Fruit fly (Drosophila melanogaster): ENCODE measurements around the gene CG44836.

CG44836 gene

dm6 chr3L:16407815-16408608, 7.9 kb upstream of the CG44836 start:
- no peak for TF ChIP-seq CG33017 (tag; optimal IDR thresholded peaks at IDR 0.05)
- TF ChIP-seq CG5204 (GFP tag; optimal IDR thresholded peaks at IDR 0.05) = no peak
- TF ChIP-seq CG11617 (GFP tag; optimal IDR thresholded peaks at IDR 0.05) = no peak
- TF ChIP-seq cic (GFP tag; optimal IDR thresholded peaks at IDR 0.05) = no peak
- TF ChIP-seq CG14711 (tag; optimal IDR thresholded peaks at IDR 0.05) = no peak
- TF ChIP-seq CG12768 (GFP tag; optimal IDR thresholded peaks at IDR 0.05) = no peak
- TF ChIP-seq ovo (GFP tag; optimal IDR thresholded peaks at IDR 0.05) = no peak

dm6 chr3L:16402253-16402652, 2.2 kb upstream of the CG44836 start:
- TF ChIP-seq Mnt (GFP tag; optimal IDR thresholded peaks at IDR 0.05) (no peak), pad (GFP tag; optimal IDR thresholded peaks at IDR 0.05) (no peak)

- TF ChIP-seq cic (GFP tag; optimal IDR thresholded peaks at IDR 0.05) (no peak), ovo (GFP tag; optimal IDR thresholded peaks at IDR 0.05) (no peak)
These were observed 5.6 kb downstream of the CG44836 start, which contains the start of gene Gagr for dm6 chr3L:16394506-16394905. Gagr (plus strand) TSS chr3L:16394586.

DNA sequence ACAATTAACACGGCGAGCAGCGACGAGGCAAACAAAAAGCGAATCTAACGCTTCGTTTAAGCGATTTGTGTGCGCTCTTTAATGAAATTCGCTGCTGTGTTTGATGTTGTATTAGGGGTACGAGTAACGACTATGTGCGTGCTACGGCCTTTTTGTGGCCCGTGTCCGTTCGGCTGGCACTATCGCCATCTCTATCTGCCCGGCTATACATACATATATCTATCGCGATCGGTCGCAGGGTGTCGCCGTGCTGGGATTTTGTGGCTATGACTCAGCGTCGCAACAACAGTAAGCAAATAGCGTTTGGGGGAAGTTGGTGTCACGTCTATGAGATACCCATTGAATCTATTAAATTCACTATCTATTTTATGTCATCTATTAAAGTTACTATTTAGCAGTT, 6.4 kb downstream of the CG44836 start:
- TF ChIP-seq CG1620 (GFP tag; optimal IDR thresholded peaks at IDR 0.05) (no peak), kay (GFP tag; ENCODE audit: borderline replicate concordance) (peak; percentile 53)

- no peak for TF ChIP-seq CG7101 (tag; optimal IDR thresholded peaks at IDR 0.05)
- no peak for TF ChIP-seq Hr96 (GFP tag; optimal IDR thresholded peaks at IDR 0.05)
- no peak for TF ChIP-seq kay (GFP tag; ENCODE audit: borderline replicate concordance)
- no peak for TF ChIP-seq cic (GFP tag; optimal IDR thresholded peaks at IDR 0.05)
- TF ChIP-seq CG14711 (tag; optimal IDR thresholded peaks at IDR 0.05) = no peak
- TF ChIP-seq tj (GFP tag; optimal IDR thresholded peaks at IDR 0.05) = no peak
- TF ChIP-seq ovo (GFP tag; optimal IDR thresholded peaks at IDR 0.05) = no peak
- TF ChIP-seq CG33017 (tag; optimal IDR thresholded peaks at IDR 0.05) = no peak
- TF ChIP-seq CG7045 (GFP tag; optimal IDR thresholded peaks at IDR 0.05) = no peak
- no peak for TF ChIP-seq CG11617 (GFP tag; optimal IDR thresholded peaks at IDR 0.05)
- no peak for TF ChIP-seq CG1620 (GFP tag; optimal IDR thresholded peaks at IDR 0.05)
- no peak for TF ChIP-seq Mnt (GFP tag; optimal IDR thresholded peaks at IDR 0.05)
- TF ChIP-seq CG5204 (GFP tag; optimal IDR thresholded peaks at IDR 0.05) = no peak
- no peak for TF ChIP-seq pad (GFP tag; optimal IDR thresholded peaks at IDR 0.05)
- no peak for TF ChIP-seq bab1 (GFP tag; optimal IDR thresholded peaks at IDR 0.05)
- no peak for TF ChIP-seq Crg-1 (GFP tag; optimal IDR thresholded peaks at IDR 0.05)
These were observed 7.2 kb downstream of the CG44836 start for dm6 chr3L:16392874-16393273.

DNA sequence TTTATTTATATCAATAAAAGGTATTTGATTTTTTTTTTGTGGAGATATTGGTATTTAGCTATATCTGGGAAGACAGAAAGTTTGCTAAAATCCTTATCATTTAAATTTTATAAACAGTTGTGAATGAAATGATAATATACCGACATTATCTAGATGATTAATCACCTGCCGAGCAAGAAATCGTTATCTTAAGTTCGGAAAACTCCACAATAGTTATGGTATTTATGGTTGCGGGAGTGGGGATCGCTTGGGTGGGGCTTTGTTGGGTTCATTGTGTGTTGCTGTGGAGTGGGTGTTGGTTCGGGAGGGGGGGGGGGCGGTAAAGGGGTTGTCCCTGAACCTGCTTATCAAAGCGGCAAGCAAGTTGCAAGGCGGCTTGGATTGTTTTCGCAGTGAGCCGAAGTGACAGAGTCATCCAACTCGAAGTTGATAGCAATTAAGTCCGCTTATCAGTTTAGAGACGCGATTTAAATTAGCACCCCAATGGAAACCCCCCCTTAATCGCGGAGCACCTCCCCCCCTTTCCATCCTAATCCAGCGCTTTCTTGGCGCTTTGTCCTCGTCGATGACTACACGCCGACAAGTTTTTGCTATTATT, 7.8 kb downstream of the CG44836 start:
- TF ChIP-seq cnc (optimal IDR thresholded peaks at IDR 0.05) (no peak), CG5204 (GFP tag; optimal IDR thresholded peaks at IDR 0.05) (no peak), Mnt (GFP tag; optimal IDR thresholded peaks at IDR 0.05) (no peak), CG1620 (GFP tag; optimal IDR thresholded peaks at IDR 0.05) (no peak), CG7045 (GFP tag; optimal IDR thresholded peaks at IDR 0.05) (no peak), ovo (GFP tag; optimal IDR thresholded peaks at IDR 0.05) (no peak), CG11617 (GFP tag; optimal IDR thresholded peaks at IDR 0.05) (no peak), kay (GFP tag; ENCODE audit: borderline replicate concordance) (no peak), pad (GFP tag; optimal IDR thresholded peaks at IDR 0.05) (no peak), CG14711 (tag; optimal IDR thresholded peaks at IDR 0.05) (no peak)

DNA sequence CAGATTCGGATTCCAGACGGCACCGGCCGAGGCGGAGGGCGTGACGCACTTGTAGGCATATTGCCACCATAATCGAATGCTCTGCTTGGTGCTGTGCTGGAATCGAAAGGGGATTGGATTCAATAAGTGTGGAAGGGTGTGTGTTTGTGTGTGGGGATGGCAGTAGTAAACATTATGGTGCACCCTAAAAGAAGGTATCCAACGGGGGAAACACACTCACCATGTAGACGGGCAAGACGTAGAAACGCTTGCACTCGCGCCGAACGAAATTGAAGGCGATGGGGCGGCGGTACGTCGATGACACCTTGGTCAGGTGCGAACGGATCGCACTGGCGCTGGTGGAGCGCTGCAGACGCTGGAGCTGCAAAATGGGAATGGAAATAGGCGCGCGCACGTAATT, 8.8 kb downstream of the CG44836 start:
- no peak for TF ChIP-seq CG7101 (tag; optimal IDR thresholded peaks at IDR 0.05)
- no peak for TF ChIP-seq toe (GFP tag; optimal IDR thresholded peaks at IDR 0.05)
- TF ChIP-seq tj (GFP tag; optimal IDR thresholded peaks at IDR 0.05) = no peak

dm6 chr3L:16390793-16391192, 9.3 kb downstream of the CG44836 start:
- TF ChIP-seq kay (GFP tag; ENCODE audit: borderline replicate concordance) (peak; percentile 52), ovo (GFP tag; optimal IDR thresholded peaks at IDR 0.05) (no peak)

Data from whole organism, adult.